Fruit fly (Drosophila melanogaster) whole organism, embryonic: ENCODE measurements around the gene CG15876.

Experiments
- Ada2b ChIP-seq: fragments of 200-800 bp; sonication (Bioruptor generic); IDR thresholded peaks from 2 replicates; pipeline ENCODE4 v1.3.6; 2022; ENCODE audit warnings: missing biosample characterization, missing genetic modification characterization
- B-H1 ChIP-seq: fragments of 200-800 bp; sonication (Bioruptor generic); IDR thresholded peaks from 3 replicates; pipeline ENCODE4 v1.3.6; 2022; ENCODE audit warnings: missing biosample characterization, missing genetic modification characterization
- CG10366 ChIP-seq: fragments of 200-800 bp; sonication (Bioruptor generic); IDR thresholded peaks from 2 replicates; pipeline ENCODE4 v1.3.6; 2022; ENCODE audit warnings: missing biosample characterization, missing genetic modification characterization
- CG10462 ChIP-seq: fragments of 200-800 bp; sonication (Bioruptor generic); optimal IDR thresholded peaks from 2 replicates; lab custom pipeline; 2016; ENCODE audit warnings: missing biosample characterization, missing genetic modification characterization
- CG11504 ChIP-seq: fragments of 200-800 bp; sonication (Bioruptor generic); optimal IDR thresholded peaks from 3 replicates; lab custom pipeline; 2019; ENCODE audit warnings: missing biosample characterization, mild to moderate bottlenecking, missing genetic modification characterization, moderate library complexity
- CG11695 ChIP-seq: fragments of 200-800 bp; sonication (Bioruptor generic); IDR thresholded peaks from 3 replicates; pipeline ENCODE4 v1.3.6; 2022; ENCODE audit warnings: missing biosample characterization, missing genetic modification characterization
- CG1233 ChIP-seq: fragments of 200-800 bp; sonication (Bioruptor generic); optimal IDR thresholded peaks from 4 replicates; lab custom pipeline; 2018; ENCODE audit warnings: missing biosample characterization, mild to moderate bottlenecking, missing genetic modification characterization
- CG13894 ChIP-seq: fragments of 200-800 bp; sonication (Bioruptor generic); optimal IDR thresholded peaks from 3 replicates; lab custom pipeline; 2018; ENCODE audit warnings: missing biosample characterization, mild to moderate bottlenecking, missing genetic modification characterization, moderate library complexity
- CG17359 ChIP-seq: fragments of 200-800 bp; sonication (Bioruptor generic); optimal IDR thresholded peaks from 3 replicates; lab custom pipeline; 2018; ENCODE audit warnings: missing biosample characterization, mild to moderate bottlenecking, missing genetic modification characterization, moderate library complexity
- CG33557 ChIP-seq: fragments of 200-800 bp; sonication (Bioruptor generic); optimal IDR thresholded peaks from 2 replicates; lab custom pipeline; 2019; ENCODE audit warnings: missing biosample characterization, mild to moderate bottlenecking, missing genetic modification characterization, moderate library complexity
- CG3726 ChIP-seq: fragments of 200-800 bp; sonication (Bioruptor generic); IDR thresholded peaks from 3 replicates; pipeline ENCODE4, ENCODE4 v1.3.6; 2022; ENCODE audit warnings: missing biosample characterization, missing genetic modification characterization
- CG3847 ChIP-seq: fragments of 200-800 bp; sonication (Bioruptor generic); IDR thresholded peaks from 2 replicates; pipeline ENCODE4 v1.3.6; 2022; ENCODE audit warnings: missing biosample characterization, missing genetic modification characterization
- CG4282 ChIP-seq: fragments of 200-800 bp; sonication (Bioruptor generic); optimal IDR thresholded peaks from 2 replicates; lab custom pipeline; 2016; ENCODE audit warnings: missing biosample characterization, missing genetic modification characterization
- CG4854 ChIP-seq: fragments of 200-800 bp; sonication (Bioruptor generic); optimal IDR thresholded peaks from 2 replicates; lab custom pipeline; 2016; ENCODE audit warnings: missing biosample characterization, missing genetic modification characterization, inconsistent platforms
- CG6689 ChIP-seq: fragments of 200-800 bp; sonication (Bioruptor generic); IDR thresholded peaks from 2 replicates; pipeline ENCODE4 v1.3.6; 2022; ENCODE audit warnings: missing biosample characterization, missing genetic modification characterization
- CG7372 ChIP-seq: fragments of 200-800 bp; sonication (Bioruptor generic); IDR thresholded peaks from 2 replicates; pipeline ENCODE4 v1.3.6; 2022; ENCODE audit warnings: missing biosample characterization, missing genetic modification characterization
- Doc2 ChIP-seq: fragments of 200-800 bp; sonication (Bioruptor generic); IDR thresholded peaks from 2 replicates; pipeline ENCODE4 v1.3.6; 2022; ENCODE audit warnings: missing biosample characterization, missing genetic modification characterization
- Drgx ChIP-seq: fragments of 200-800 bp; sonication (Bioruptor generic); IDR thresholded peaks from 2 replicates; pipeline ENCODE4 v1.3.6; 2022; ENCODE audit warnings: missing biosample characterization, missing genetic modification characterization
- HmgD ChIP-seq: fragments of 200-800 bp; sonication (Bioruptor generic); optimal IDR thresholded peaks from 3 replicates; lab custom pipeline; 2016; ENCODE audit warnings: missing biosample characterization, missing genetic modification characterization
- Hr3 ChIP-seq: fragments of 200-800 bp; sonication (Bioruptor generic); optimal IDR thresholded peaks from 3 replicates; lab custom pipeline; 2016; ENCODE audit warnings: missing biosample characterization, missing genetic modification characterization
- Mes4 ChIP-seq: fragments of 200-800 bp; sonication (Bioruptor generic); optimal IDR thresholded peaks from 2 replicates; lab custom pipeline; 2016; ENCODE audit warnings: missing biosample characterization, missing genetic modification characterization
- Nf-YA ChIP-seq: fragments of 200-800 bp; sonication (Bioruptor generic); IDR thresholded peaks from 2 replicates; pipeline ENCODE4 v1.3.6; 2022; ENCODE audit warnings: missing biosample characterization, missing genetic modification characterization
- Nf-YC ChIP-seq: fragments of 200-800 bp; optimal IDR thresholded peaks from 3 replicates; lab custom pipeline; 2019; ENCODE audit warnings: missing biosample characterization, mild to moderate bottlenecking, missing genetic modification characterization, moderate library complexity
- Optix ChIP-seq: fragments of 200-800 bp; sonication (Bioruptor generic); IDR thresholded peaks from 3 replicates; pipeline ENCODE4 v1.3.6; 2022; ENCODE audit warnings: missing biosample characterization, missing genetic modification characterization
- Poxn ChIP-seq: fragments of 200-800 bp; sonication (Bioruptor generic); IDR thresholded peaks from 2 replicates; pipeline ENCODE4 v1.3.6; 2022; ENCODE audit warnings: missing biosample characterization, missing genetic modification characterization
- Ptx1 ChIP-seq: fragments of 200-800 bp; sonication (Bioruptor generic); IDR thresholded peaks from 2 replicates; pipeline ENCODE4 v1.3.6; 2022; ENCODE audit warnings: missing biosample characterization, missing genetic modification characterization
- bsh ChIP-seq, 2 experiments: fragments of 200-800 bp; sonication (Bioruptor generic); optimal IDR thresholded peaks; 2 replicates each; lab custom pipeline; 2017 to 2018; ENCODE audit warnings: mild to moderate bottlenecking in 2 of 2, missing biosample characterization in 2 of 2, missing genetic modification characterization in 2 of 2, moderate library complexity in 1 of 2
- caup ChIP-seq: fragments of 200-800 bp; sonication (Bioruptor generic); optimal IDR thresholded peaks from 3 replicates; lab custom pipeline; 2017; ENCODE audit warnings: missing biosample characterization, mild to moderate bottlenecking, missing genetic modification characterization, moderate library complexity; ENCODE audit not compliant: severe bottlenecking
- crol ChIP-seq: fragments of 200-800 bp; sonication (Bioruptor generic); IDR thresholded peaks from 2 replicates; pipeline ENCODE4 v1.3.6; 2022; ENCODE audit warnings: missing biosample characterization, missing genetic modification characterization
- cwo ChIP-seq: fragments of 200-800 bp; sonication (Bioruptor generic); optimal IDR thresholded peaks from 3 replicates; lab custom pipeline; 2017; ENCODE audit warnings: missing biosample characterization, missing genetic modification characterization, mild to moderate bottlenecking, moderate library complexity, missing genetic modification reagents
- dmrt99B ChIP-seq: fragments of 200-800 bp; sonication (Bioruptor generic); optimal IDR thresholded peaks from 2 replicates; lab custom pipeline; 2018; ENCODE audit warnings: missing biosample characterization, mild to moderate bottlenecking, missing genetic modification characterization, moderate library complexity
- dysf ChIP-seq: fragments of 200-800 bp; sonication (Bioruptor generic); IDR thresholded peaks from 3 replicates; pipeline ENCODE4 v1.3.6; 2022; ENCODE audit warnings: missing biosample characterization, missing genetic modification characterization
- fru ChIP-seq: fragments of >200 bp; optimal IDR thresholded peaks from 2 replicates; lab custom pipeline; 2017
- h ChIP-seq: fragments of >200 bp; optimal IDR thresholded peaks from 2 replicates; lab custom pipeline; 2017
- jing ChIP-seq: fragments of 200-800 bp; sonication (Bioruptor generic); optimal IDR thresholded peaks from 2 replicates; lab custom pipeline; 2018; ENCODE audit warnings: missing biosample characterization, mild to moderate bottlenecking, missing genetic modification characterization
- kay ChIP-seq: fragments of 200-800 bp; sonication (Bioruptor generic); optimal IDR thresholded peaks from 2 replicates; lab custom pipeline; 2016; ENCODE audit warnings: missing biosample characterization, missing genetic modification characterization
- lab ChIP-seq: fragments of 200-800 bp; sonication (Bioruptor generic); optimal IDR thresholded peaks from 3 replicates; lab custom pipeline; 2017; ENCODE audit warnings: missing biosample characterization, missing genetic modification characterization, mild to moderate bottlenecking, moderate library complexity, missing genetic modification reagents
- lmd ChIP-seq: fragments of 200-800 bp; sonication (Bioruptor generic); IDR thresholded peaks from 2 replicates; pipeline ENCODE4 v1.3.6; 2022; ENCODE audit warnings: missing biosample characterization, missing genetic modification characterization
- phol ChIP-seq: fragments of 200-800 bp; sonication (Bioruptor generic); optimal IDR thresholded peaks from 3 replicates; lab custom pipeline; 2018; ENCODE audit warnings: missing biosample characterization, mild to moderate bottlenecking, missing genetic modification characterization, moderate library complexity
- prd ChIP-seq, 3 experiments: fragments of >200 bp in 2 of 3; fragments of 200-800 bp in 1 of 3; sonication (Bioruptor generic) in 1 of 3; optimal IDR thresholded peaks in 2 of 3; IDR thresholded peaks in 1 of 3; 2 replicates in 2 of 3; 3 replicates in 1 of 3; pipeline versions ENCODE4 v1.3.6 to Lab custom; 2017 to 2022; ENCODE audit warnings: missing biosample characterization in 1 of 3, missing genetic modification characterization in 1 of 3
- sd ChIP-seq: fragments of 200-800 bp; sonication (Bioruptor generic); optimal IDR thresholded peaks from 3 replicates; lab custom pipeline; 2018; ENCODE audit warnings: missing biosample characterization, mild to moderate bottlenecking, missing genetic modification characterization, moderate library complexity
- slbo ChIP-seq: fragments of 200-800 bp; sonication (Bioruptor generic); IDR thresholded peaks from 2 replicates; pipeline ENCODE4 v1.3.6; 2022; ENCODE audit warnings: missing biosample characterization, missing genetic modification characterization
- sr ChIP-seq: fragments of 200-800 bp; sonication (Bioruptor generic); IDR thresholded peaks from 3 replicates; pipeline ENCODE4 v1.3.6; 2022; ENCODE audit warnings: missing biosample characterization, missing genetic modification characterization
- ssp ChIP-seq: fragments of 200-800 bp; sonication (Bioruptor generic); IDR thresholded peaks from 2 replicates; pipeline ENCODE4 v1.3.6; 2022; ENCODE audit warnings: missing biosample characterization, missing genetic modification characterization
- stc ChIP-seq: fragments of 200-800 bp; sonication (Bioruptor generic); IDR thresholded peaks from 2 replicates; pipeline ENCODE4 v1.3.6; 2022; ENCODE audit warnings: missing biosample characterization, missing genetic modification characterization
- trh ChIP-seq: fragments of 200-800 bp; sonication (Bioruptor generic); optimal IDR thresholded peaks from 2 replicates; lab custom pipeline; 2016; ENCODE audit warnings: missing biosample characterization, missing genetic modification characterization
- z ChIP-seq: fragments of 200-800 bp; sonication (Bioruptor generic); IDR thresholded peaks from 3 replicates; pipeline ENCODE4 v1.3.6; 2022; ENCODE audit warnings: missing biosample characterization, missing genetic modification characterization
- zfh1 ChIP-seq: fragments of 200-800 bp; sonication (Bioruptor generic); IDR thresholded peaks from 3 replicates; pipeline ENCODE4 v1.3.6; 2022; ENCODE audit warnings: missing biosample characterization, missing genetic modification characterization

CG15876 gene

DNA sequence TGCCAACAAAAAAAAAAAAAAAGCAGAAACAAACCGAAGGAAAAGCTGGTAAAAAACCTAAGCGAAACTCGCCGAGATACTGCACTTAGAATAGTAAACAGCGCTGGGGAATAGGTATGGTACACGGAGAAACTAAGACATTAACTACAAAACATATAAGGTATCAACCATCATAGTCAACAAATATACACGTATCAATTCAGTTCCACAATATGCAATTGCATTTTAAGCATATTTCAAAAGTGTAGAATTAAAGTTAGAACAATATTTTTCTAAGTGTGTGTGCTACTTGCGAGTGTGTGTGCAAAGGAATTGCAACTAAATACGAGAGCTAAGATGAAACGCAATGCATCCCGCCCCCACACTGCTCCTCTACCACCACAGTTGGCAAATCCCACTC is 13.2 kb upstream of the CG15876 start:
- TF ChIP-seq CG4854 (GFP tag; lab: Kevin White, UChicago), result no peak
- peak; percentile 82 for TF ChIP-seq Drgx (GFP tag; lab: Robert Waterston, UW)
- no peak for TF ChIP-seq cwo (GFP tag; lab: Kevin White, UChicago)
- no peak for TF ChIP-seq CG33557
- no peak for TF ChIP-seq CG7372 (GFP tag; lab: Robert Waterston, UW)
- no peak for TF ChIP-seq Optix (GFP tag; lab: Robert Waterston, UW)
- no peak for TF ChIP-seq Hr3 (GFP tag; lab: Kevin White, UChicago)
- TF ChIP-seq Mes4 (GFP tag; lab: Kevin White, UChicago), result no peak
- TF ChIP-seq bsh (GFP tag; optimal IDR thresholded peaks at IDR 0.05; lab: Kevin White, UChicago), result peak in 1 of 2 experiments; percentile 70
- TF ChIP-seq CG4282 (GFP tag; lab: Kevin White, UChicago), result no peak
- TF ChIP-seq trh (GFP tag; lab: Kevin White, UChicago), result no peak
- no peak for TF ChIP-seq HmgD (GFP tag; lab: Kevin White, UChicago)
- no peak for TF ChIP-seq Ada2b (GFP tag; lab: Robert Waterston, UW)
- TF ChIP-seq CG1233 (GFP tag; lab: Kevin White, UChicago), result no peak
- TF ChIP-seq h (lab: Kevin White, UChicago), result no peak
- no peak for TF ChIP-seq CG13894 (tag; lab: Kevin White, UChicago)

DNA sequence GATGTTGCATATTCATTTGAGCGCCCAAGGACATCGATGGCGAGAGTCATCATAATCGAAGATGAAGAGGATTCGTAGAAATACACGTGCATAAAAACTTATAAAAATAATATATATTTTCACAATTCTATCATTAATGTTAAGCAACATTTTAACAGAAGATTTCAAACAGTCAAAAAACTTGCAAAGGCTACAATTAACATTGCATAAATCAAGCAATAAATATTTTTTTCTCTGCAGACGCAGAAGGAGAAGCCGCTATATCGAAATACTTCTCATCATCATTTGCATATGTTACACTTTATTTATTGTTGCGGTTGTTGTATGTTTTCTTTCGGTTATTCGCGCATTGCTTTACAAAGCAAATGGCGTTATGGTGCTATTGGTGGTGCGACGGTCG is 7.4 kb upstream of the CG15876 start:
- TF ChIP-seq Doc2, result no peak
- TF ChIP-seq, all 482 proteins: peak for 0

DNA sequence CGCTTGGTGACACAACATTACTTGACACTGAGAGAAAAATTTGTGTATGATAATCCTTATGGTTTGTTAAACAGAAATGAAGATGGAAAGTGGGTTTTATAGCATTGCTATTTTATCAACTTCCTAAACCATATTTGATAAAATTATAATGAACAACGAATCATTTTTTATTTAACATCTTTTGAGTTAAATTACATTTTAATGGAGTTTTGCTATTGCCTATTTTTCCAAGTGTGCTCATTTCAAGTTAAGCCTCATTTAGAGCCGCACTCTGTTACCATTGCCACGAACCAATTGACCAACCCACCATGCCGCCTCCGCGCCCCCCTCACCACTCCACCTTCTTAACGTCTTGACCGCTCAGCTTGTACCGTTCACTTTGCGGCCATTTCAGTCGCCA is 5.4 kb upstream of the CG15876 start:
- peak; percentile 60 for TF ChIP-seq stc (GFP tag; lab: Robert Waterston, UW)
- peak; percentile 45; the same call in 2 of the 3 replicates for TF ChIP-seq sr (GFP tag; lab: Robert Waterston, UW)
- peak; percentile 44; the same call in 1 of the 3 replicates for TF ChIP-seq dysf (GFP tag; lab: Robert Waterston, UW)
- TF ChIP-seq CG6689, result peak; percentile 35; the same call in 1 of the 2 replicates
- peak; percentile 67 for TF ChIP-seq Ptx1 (GFP tag; lab: Robert Waterston, UW)
- TF ChIP-seq fru (lab: Kevin White, UChicago), result no peak
- TF ChIP-seq zfh1, result 0 out of 3 replicates have a peak, but pooled peaks have one; percentile 11
- peak; percentile 36 for TF ChIP-seq CG11504 (tag; lab: Kevin White, UChicago)
- TF ChIP-seq prd (optimal IDR thresholded peaks at IDR 0.05; lab: Kevin White, UChicago), result no peak
- peak; percentile 49 for TF ChIP-seq prd (GFP tag; IDR thresholded peaks at IDR 0.05; lab: Robert Waterston, UW)
- TF ChIP-seq ssp (GFP tag; lab: Robert Waterston, UW), result 0 out of 2 replicates have a peak, but pooled peaks have one; percentile 10
- TF ChIP-seq CG10366 (GFP tag; lab: Robert Waterston, UW), result peak; percentile 13; the same call in 1 of the 2 replicates
- TF ChIP-seq crol, result peak; percentile 60
- peak; percentile 38; the same call in 1 of the 3 replicates for TF ChIP-seq CG11695 (GFP tag; lab: Robert Waterston, UW)
- TF ChIP-seq dmrt99B (tag; lab: Kevin White, UChicago), result peak; percentile 45
- no peak for TF ChIP-seq jing
- TF ChIP-seq B-H1 (GFP tag; lab: Robert Waterston, UW), result 0 out of 3 replicates have a peak, but pooled peaks have one; percentile 10
- no peak for TF ChIP-seq CG10462 (GFP tag; lab: Kevin White, UChicago)
- peak; percentile 12 for TF ChIP-seq lab
- no peak for TF ChIP-seq z (GFP tag; lab: Robert Waterston, UW)
- TF ChIP-seq Nf-YA (GFP tag; lab: Robert Waterston, UW), result peak; percentile 29; the same call in 1 of the 2 replicates
- 0 out of 3 replicates have a peak, but pooled peaks have one; percentile 45 for TF ChIP-seq CG3726 (GFP tag; lab: Robert Waterston, UW)
- TF ChIP-seq Poxn (GFP tag; lab: Robert Waterston, UW), result no peak
- TF ChIP-seq CG3847 (GFP tag; lab: Robert Waterston, UW), result no peak
- no peak for TF ChIP-seq kay (GFP tag; lab: Kevin White, UChicago)
- TF ChIP-seq caup (GFP tag; lab: Kevin White, UChicago), result no peak
- peak; percentile 80 for TF ChIP-seq Drgx (GFP tag; lab: Robert Waterston, UW)
- no peak for TF ChIP-seq Nf-YC
- TF ChIP-seq lmd, result peak; percentile 33
- TF ChIP-seq sd, result no peak
- 0 out of 2 replicates have a peak, but pooled peaks have one; percentile 13 for TF ChIP-seq slbo (GFP tag; lab: Robert Waterston, UW)
- TF ChIP-seq CG17359, result peak; percentile 0
- TF ChIP-seq phol (tag; lab: Kevin White, UChicago), result peak; percentile 7
